Fruit fly (Drosophila melanogaster) whole organism, wandering third instar larva: ENCODE data around the gene RhoGAP18B.
A peak's percentile ranks its signal among the peaks of the same experiment; 100 is the strongest.

Experiments used
- CG9705 ChIP-seq: fragments of 200-800 bp; sonication (Bioruptor generic); optimal IDR thresholded peaks from 2 replicates; lab custom pipeline; 2018; ENCODE audit warnings: missing biosample characterization, mild to moderate bottlenecking, missing genetic modification characterization
- Dfd ChIP-seq: fragments of >200 bp; optimal IDR thresholded peaks from 2 replicates; lab custom pipeline; 2017; ENCODE audit warnings: missing biosample characterization, missing genetic modification characterization
- Dif ChIP-seq: fragments of 200-275, 200-300 bp; sonication (Bioruptor generic); optimal IDR thresholded peaks from 2 replicates; lab custom pipeline; 2018; ENCODE audit warnings: missing biosample characterization, missing genetic modification characterization; ENCODE audit not compliant: partially characterized antibody
- GATAd ChIP-seq: sonication (Bioruptor generic); optimal IDR thresholded peaks from 2 replicates; lab custom pipeline; 2016; ENCODE audit warnings: missing biosample characterization, missing genetic modification characterization
- Hnf4 ChIP-seq: fragments of 200-800 bp; sonication (Bioruptor generic); optimal IDR thresholded peaks from 2 replicates; lab custom pipeline; 2016; ENCODE audit warnings: missing biosample characterization, mild to moderate bottlenecking, missing genetic modification characterization
- Hr83 ChIP-seq: fragments of 200-300 bp; sonication (Bioruptor generic); optimal IDR thresholded peaks from 2 replicates; lab custom pipeline; 2016; ENCODE audit warnings: missing biosample characterization, mild to moderate bottlenecking, missing genetic modification characterization, moderate library complexity; ENCODE audit not compliant: poor library complexity, severe bottlenecking
- Jra ChIP-seq: sonication (Bioruptor generic); optimal IDR thresholded peaks from 2 replicates; lab custom pipeline; 2016; ENCODE audit warnings: missing biosample characterization, missing genetic modification characterization
- Mio ChIP-seq: sonication (Bioruptor generic); optimal IDR thresholded peaks from 2 replicates; lab custom pipeline; 2016; ENCODE audit warnings: missing biosample characterization, missing genetic modification characterization
- N ChIP-seq: fragments of >200 bp; optimal IDR thresholded peaks from 2 replicates; lab custom pipeline; 2018; ENCODE audit warnings: missing biosample characterization, missing external identifiers, missing genetic modification characterization
- OdsH ChIP-seq: fragments of 200-800 bp; sonication (Bioruptor generic); optimal IDR thresholded peaks from 2 replicates; lab custom pipeline; 2016; ENCODE audit warnings: missing biosample characterization, mild to moderate bottlenecking, missing genetic modification characterization
- Vsx2 ChIP-seq: fragments of 200-300, 225-300 bp; sonication (Bioruptor generic); optimal IDR thresholded peaks from 2 replicates; lab custom pipeline; 2018; ENCODE audit warnings: missing biosample characterization, missing genetic modification characterization; ENCODE audit not compliant: partially characterized antibody
- dmrt93B ChIP-seq: fragments of 200-800 bp; sonication (Bioruptor generic); optimal IDR thresholded peaks from 2 replicates; lab custom pipeline; 2018; ENCODE audit warnings: missing biosample characterization, mild to moderate bottlenecking, missing genetic modification characterization
- dsf ChIP-seq: sonication (Bioruptor generic); optimal IDR thresholded peaks from 2 replicates; lab custom pipeline; 2016; ENCODE audit warnings: missing biosample characterization, missing genetic modification characterization, borderline replicate concordance
- ey ChIP-seq: fragments of 200-800 bp; sonication (Bioruptor generic); optimal IDR thresholded peaks from 2 replicates; lab custom pipeline; 2016; ENCODE audit warnings: missing biosample characterization, missing genetic modification characterization
- foxo ChIP-seq, 2 experiments: fragments of 200-800 bp; sonication (Bioruptor generic); optimal IDR thresholded peaks; 2 replicates in 1 of 2; 3 replicates in 1 of 2; lab custom pipeline; 2016 to 2017; ENCODE audit warnings: missing biosample characterization in 2 of 2, missing genetic modification characterization in 2 of 2
- h ChIP-seq: fragments of 200-800 bp; sonication (Bioruptor generic); optimal IDR thresholded peaks from 3 replicates; lab custom pipeline; 2016; ENCODE audit warnings: missing biosample characterization, mild to moderate bottlenecking, missing genetic modification characterization
- jim ChIP-seq: fragments of 175-275, 200-325 bp; sonication (Bioruptor generic); optimal IDR thresholded peaks from 2 replicates; lab custom pipeline; 2016; ENCODE audit warnings: missing biosample characterization, mild to moderate bottlenecking, missing genetic modification characterization
- psq ChIP-seq: fragments of 200-800 bp; sonication (Bioruptor generic); optimal IDR thresholded peaks from 3 replicates; lab custom pipeline; 2017; ENCODE audit warnings: missing biosample characterization, mild to moderate bottlenecking, missing genetic modification characterization, moderate library complexity
- sv ChIP-seq: fragments of 200-800 bp; sonication (Bioruptor generic); optimal IDR thresholded peaks from 3 replicates; lab custom pipeline; 2016; ENCODE audit warnings: missing biosample characterization, missing genetic modification characterization
- usp ChIP-seq: fragments of >200 bp; optimal IDR thresholded peaks from 2 replicates; lab custom pipeline; 2017; ENCODE audit warnings: missing biosample characterization, missing genetic modification characterization

Gene RhoGAP18B

dm6 chrX:19106842-19107557 lies 59.9 kb downstream of the RhoGAP18B start:
- TF ChIP-seq Dfd (GFP tag; lab: Kevin White, UChicago) (peak; percentile 71), Hr83 (GFP tag; lab: Kevin White, UChicago) (no peak), CG9705 (GFP tag; lab: Kevin White, UChicago) (no peak), dmrt93B (GFP tag; lab: Kevin White, UChicago) (no peak)
- TF ChIP-seq, all 38 proteins: peak for 1

dm6 chrX:19096179-19096578 lies 70.7 kb downstream of the RhoGAP18B start:
- TF ChIP-seq OdsH (GFP tag; lab: Kevin White, UChicago): no peak
- no peak for TF ChIP-seq Hr83 (GFP tag; lab: Kevin White, UChicago)
- TF ChIP-seq Mio (GFP tag; lab: Kevin White, UChicago): no peak
- no peak for TF ChIP-seq h (GFP tag; lab: Kevin White, UChicago)
- TF ChIP-seq psq (GFP tag; lab: Kevin White, UChicago): no peak
- no peak for TF ChIP-seq dsf
- TF ChIP-seq Dif (GFP tag; lab: Kevin White, UChicago): no peak
- no peak for TF ChIP-seq ey (GFP tag; lab: Kevin White, UChicago)
- no peak for TF ChIP-seq Hnf4 (GFP tag; lab: Kevin White, UChicago)
- no peak for TF ChIP-seq foxo (GFP tag; optimal IDR thresholded peaks at IDR 0.05; lab: Kevin White, UChicago)
- TF ChIP-seq sv (GFP tag; lab: Kevin White, UChicago): no peak
- TF ChIP-seq N: no peak
- TF ChIP-seq GATAd (GFP tag; lab: Kevin White, UChicago): no peak
- no peak for TF ChIP-seq CG9705 (GFP tag; lab: Kevin White, UChicago)
- TF ChIP-seq jim (GFP tag; lab: Kevin White, UChicago): no peak
- TF ChIP-seq usp (GFP tag; lab: Kevin White, UChicago): no peak
- no peak for TF ChIP-seq Jra (GFP tag; lab: Kevin White, UChicago)
- TF ChIP-seq Vsx2 (GFP tag; lab: Kevin White, UChicago): no peak
- no peak for TF ChIP-seq Dfd (GFP tag; lab: Kevin White, UChicago)
- TF ChIP-seq, all 38 proteins: peak for 0
